Fruit fly (Drosophila melanogaster) whole organism, adult: Measurements from ENCODE around the gene aay.

Experiments used
- CG11617 ChIP-seq: fragments of 200-800 bp; sonication (Bioruptor generic); optimal IDR thresholded peaks from 2 replicates; lab custom pipeline; 2017; ENCODE audit warnings: mild to moderate bottlenecking, missing biosample characterization, missing genetic modification reagents, missing genetic modification characterization
- CG33017 ChIP-seq: fragments of 200-800 bp; sonication (Bioruptor generic); optimal IDR thresholded peaks from 2 replicates; lab custom pipeline; 2018; ENCODE audit warnings: missing biosample characterization, mild to moderate bottlenecking, missing genetic modification characterization, moderate library complexity
- CG7045 ChIP-seq: fragments of 200-800 bp; sonication (Bioruptor generic); optimal IDR thresholded peaks from 2 replicates; lab custom pipeline; 2017; ENCODE audit warnings: missing biosample characterization, mild to moderate bottlenecking, missing genetic modification characterization
- CG7101 ChIP-seq: fragments of 200-800 bp; sonication (Bioruptor generic); optimal IDR thresholded peaks from 2 replicates; lab custom pipeline; 2018; ENCODE audit warnings: missing biosample characterization, mild to moderate bottlenecking, missing genetic modification characterization, moderate library complexity
- Clk ChIP-seq: fragments of 200-800 bp; sonication (Bioruptor generic); optimal IDR thresholded peaks from 2 replicates; lab custom pipeline; 2017; ENCODE audit warnings: missing biosample characterization, missing genetic modification characterization
- Crg-1 ChIP-seq: fragments of 200-800 bp; sonication (Bioruptor generic); optimal IDR thresholded peaks from 2 replicates; lab custom pipeline; 2016; ENCODE audit warnings: missing biosample characterization, missing genetic modification characterization
- Mnt ChIP-seq: fragments of 200-800 bp; sonication (Bioruptor generic); optimal IDR thresholded peaks from 2 replicates; lab custom pipeline; 2016; ENCODE audit warnings: missing biosample characterization, mild to moderate bottlenecking, missing genetic modification characterization
- bab1 ChIP-seq: fragments of 200-800 bp; sonication (Bioruptor generic); optimal IDR thresholded peaks from 3 replicates; lab custom pipeline; 2019; ENCODE audit warnings: missing biosample characterization, mild to moderate bottlenecking, missing genetic modification characterization, moderate library complexity
- cic ChIP-seq: fragments of 200-800 bp; sonication (Bioruptor generic); optimal IDR thresholded peaks from 2 replicates; lab custom pipeline; 2017; ENCODE audit warnings: missing biosample characterization, mild to moderate bottlenecking, missing genetic modification characterization, moderate library complexity
- cnc ChIP-seq, 2 experiments: fragments of >200 bp; optimal IDR thresholded peaks; 2 replicates each; lab custom pipeline; 2017
- kay ChIP-seq: fragments of 200-800 bp; sonication (Bioruptor generic); peaks from one replicate; lab custom pipeline; 2016; ENCODE audit warnings: missing biosample characterization, missing genetic modification characterization, borderline replicate concordance
- ovo ChIP-seq: fragments of 200-800 bp; sonication (Bioruptor generic); optimal IDR thresholded peaks from 2 replicates; lab custom pipeline; 2016; ENCODE audit warnings: missing biosample characterization, missing genetic modification characterization
- pad ChIP-seq: fragments of 200-800 bp; sonication (Bioruptor generic); optimal IDR thresholded peaks from 3 replicates; lab custom pipeline; 2017; ENCODE audit warnings: missing biosample characterization, missing genetic modification characterization, mild to moderate bottlenecking, moderate library complexity, missing genetic modification reagents
- toe ChIP-seq: fragments of 200-800 bp; sonication (Bioruptor generic); optimal IDR thresholded peaks from 2 replicates; lab custom pipeline; 2016; ENCODE audit warnings: missing biosample characterization, missing genetic modification characterization

- TF ChIP-seq Mnt (GFP tag; lab: Kevin White, UChicago) (no peak), cnc (optimal IDR thresholded peaks at IDR 0.05; lab: Kevin White, UChicago) (no peak), Crg-1 (GFP tag; lab: Kevin White, UChicago) (peak; percentile 11), kay (GFP tag; lab: Kevin White, UChicago) (no peak), bab1 (GFP tag; lab: Kevin White, UChicago) (no peak), CG7045 (GFP tag; lab: Kevin White, UChicago) (no peak), CG7101 (no peak), toe (GFP tag; lab: Kevin White, UChicago) (no peak), ovo (GFP tag; lab: Kevin White, UChicago) (no peak), CG11617 (GFP tag; lab: Kevin White, UChicago) (no peak), CG33017 (tag; lab: Kevin White, UChicago) (no peak), cic (peak; percentile 25), Clk (GFP tag; lab: Kevin White, UChicago) (no peak), pad (GFP tag; lab: Kevin White, UChicago) (no peak)
Measured at dm6 chr3L:9432810-9433587, 9.9 kb downstream of the aay start.
